3 fruit fly cellular contexts compared by ENCODE assay signal in genomic region chr3R:11173169-11173506, dm6.
TF ChIP-seq lines count a peak whose summit lies in the region.

No protein-coding gene starts in this region.

- no peak for TF ChIP-seq CTCF in whole organism, embryonic (GFP tag; optimal IDR thresholded peaks at IDR 0.05; lab: Kevin White, UChicago)

TF ChIP-seq in whole organism, adult, 20 proteins besides CTCF, POLR2A, EP300 and RAD21:
- TF ChIP-seq Mnt (GFP tag; optimal IDR thresholded peaks at IDR 0.05; lab: Kevin White, UChicago), result no peak
- no peak for TF ChIP-seq cnc (optimal IDR thresholded peaks at IDR 0.05; lab: Kevin White, UChicago)
- peak; percentile 58 for TF ChIP-seq kay (GFP tag; lab: Kevin White, UChicago; ENCODE audit: borderline replicate concordance)
- TF ChIP-seq CG7101 (tag; optimal IDR thresholded peaks at IDR 0.05; lab: Kevin White, UChicago), result peak; percentile 32
- TF ChIP-seq CG33017 (tag; optimal IDR thresholded peaks at IDR 0.05; lab: Kevin White, UChicago), result peak; percentile 67
- no peak for TF ChIP-seq pad (GFP tag; optimal IDR thresholded peaks at IDR 0.05; lab: Kevin White, UChicago)
- no peak for TF ChIP-seq bab1 (GFP tag; optimal IDR thresholded peaks at IDR 0.05; lab: Kevin White, UChicago)
- TF ChIP-seq Clk (GFP tag; optimal IDR thresholded peaks at IDR 0.05; lab: Kevin White, UChicago), result no peak
- TF ChIP-seq cic (GFP tag; optimal IDR thresholded peaks at IDR 0.05; lab: Kevin White, UChicago), result peak; percentile 74
- peak; percentile 45 for TF ChIP-seq CG14711 (tag; optimal IDR thresholded peaks at IDR 0.05; lab: Kevin White, UChicago)
- TF ChIP-seq CG11617 (GFP tag; optimal IDR thresholded peaks at IDR 0.05; lab: Kevin White, UChicago), result peak; percentile 51
- no peak for TF ChIP-seq CG1620 (GFP tag; optimal IDR thresholded peaks at IDR 0.05; lab: Kevin White, UChicago)
- no peak for TF ChIP-seq toe (GFP tag; optimal IDR thresholded peaks at IDR 0.05; lab: Kevin White, UChicago)
- peak; percentile 42 for TF ChIP-seq CG12768 (GFP tag; optimal IDR thresholded peaks at IDR 0.05; lab: Kevin White, UChicago)
- no peak for TF ChIP-seq Hr96 (GFP tag; optimal IDR thresholded peaks at IDR 0.05; lab: Kevin White, UChicago)
- no peak for TF ChIP-seq ovo (GFP tag; optimal IDR thresholded peaks at IDR 0.05; lab: Kevin White, UChicago)
- TF ChIP-seq tj (GFP tag; optimal IDR thresholded peaks at IDR 0.05; lab: Kevin White, UChicago), result peak; percentile 14
- TF ChIP-seq Crg-1 (GFP tag; optimal IDR thresholded peaks at IDR 0.05; lab: Kevin White, UChicago), result no peak
- TF ChIP-seq CG5204 (GFP tag; optimal IDR thresholded peaks at IDR 0.05; lab: Kevin White, UChicago), result no peak
- peak; percentile 59 for TF ChIP-seq CG7045 (GFP tag; optimal IDR thresholded peaks at IDR 0.05; lab: Kevin White, UChicago)
TF ChIP-seq in whole organism, adult: peak in this region for 9.

TF ChIP-seq in whole organism, embryonic, 481 proteins besides CTCF, POLR2A, EP300 and RAD21:
- TF ChIP-seq Rx (GFP tag; IDR thresholded peaks at IDR 0.05; lab: Robert Waterston, UW), result no peak
- no peak for TF ChIP-seq CG9609 (GFP tag; optimal IDR thresholded peaks at IDR 0.05; lab: Kevin White, UChicago)
- no peak for TF ChIP-seq cas (GFP tag; IDR thresholded peaks at IDR 0.05; lab: Robert Waterston, UW)
- TF ChIP-seq ttk (GFP tag; IDR thresholded peaks at IDR 0.05; lab: Robert Waterston, UW), result no peak
- TF ChIP-seq sug (tag; optimal IDR thresholded peaks at IDR 0.05; lab: Kevin White, UChicago), result peak; percentile 44
- TF ChIP-seq sd (tag; optimal IDR thresholded peaks at IDR 0.05; lab: Kevin White, UChicago), result peak; percentile 48
- peak; percentile 72 for TF ChIP-seq Vsx1 (GFP tag; optimal IDR thresholded peaks at IDR 0.05; lab: Kevin White, UChicago)
- no peak for TF ChIP-seq twi (tag; optimal IDR thresholded peaks at IDR 0.05; lab: Kevin White, UChicago)
- peak in 1 of 2 experiments; percentile 23 for TF ChIP-seq Trl (optimal IDR thresholded peaks at IDR 0.05; lab: Kevin White, UChicago)
- no peak for TF ChIP-seq Trl (GFP tag; optimal IDR thresholded peaks at IDR 0.05; lab: Kevin White, UChicago)
- TF ChIP-seq CG15269 (tag; optimal IDR thresholded peaks at IDR 0.05; lab: Kevin White, UChicago), result peak; percentile 22
- TF ChIP-seq chif (GFP tag; optimal IDR thresholded peaks at IDR 0.05; lab: Kevin White, UChicago), result no peak
- TF ChIP-seq mirr (GFP tag; optimal IDR thresholded peaks at IDR 0.05; lab: Kevin White, UChicago), result no peak
- peak; percentile 62 for TF ChIP-seq PHDP (tag; optimal IDR thresholded peaks at IDR 0.05; lab: Kevin White, UChicago)
- TF ChIP-seq tap (tag; optimal IDR thresholded peaks at IDR 0.05; lab: Kevin White, UChicago), result peak; percentile 10
- TF ChIP-seq lilli (GFP tag; optimal IDR thresholded peaks at IDR 0.05; lab: Kevin White, UChicago), result no peak
- TF ChIP-seq Hr51 (GFP tag; optimal IDR thresholded peaks at IDR 0.05; lab: Kevin White, UChicago), result peak in 1 of 2 experiments; percentile 43
- TF ChIP-seq CG18599 (GFP tag; optimal IDR thresholded peaks at IDR 0.05; lab: Kevin White, UChicago), result peak; percentile 29
- peak; percentile 29 for TF ChIP-seq CG17568 (GFP tag; optimal IDR thresholded peaks at IDR 0.05; lab: Kevin White, UChicago)
- TF ChIP-seq Drgx (GFP tag; IDR thresholded peaks at IDR 0.05; lab: Robert Waterston, UW), result no peak
- TF ChIP-seq CG4820 (GFP tag; optimal IDR thresholded peaks at IDR 0.05; lab: Kevin White, UChicago), result no peak
- peak; percentile 9 for TF ChIP-seq CrebB (tag; optimal IDR thresholded peaks at IDR 0.05; lab: Kevin White, UChicago)
- TF ChIP-seq grn (GFP tag; optimal IDR thresholded peaks at IDR 0.05; lab: Kevin White, UChicago), result peak; percentile 29
- TF ChIP-seq TFAM (GFP tag; optimal IDR thresholded peaks at IDR 0.05; lab: Kevin White, UChicago), result no peak
- no peak for TF ChIP-seq CG7963 (GFP tag; IDR thresholded peaks at IDR 0.05; lab: Robert Waterston, UW; ENCODE audit: partially characterized antibody)
- TF ChIP-seq CG4730 (GFP tag; IDR thresholded peaks at IDR 0.05; lab: Robert Waterston, UW), result no peak
- TF ChIP-seq CG2678 (tag; optimal IDR thresholded peaks at IDR 0.05; lab: Kevin White, UChicago), result peak; percentile 46
- TF ChIP-seq CkIIα-i1 (GFP tag; IDR thresholded peaks at IDR 0.05; lab: Robert Waterston, UW), result no peak
- TF ChIP-seq CG7271 (tag; optimal IDR thresholded peaks at IDR 0.05; lab: Kevin White, UChicago), result no peak
- TF ChIP-seq CG12104 (GFP tag; optimal IDR thresholded peaks at IDR 0.05; lab: Kevin White, UChicago), result no peak
- no peak for TF ChIP-seq aop (GFP tag; IDR thresholded peaks at IDR 0.05; lab: Robert Waterston, UW)
- TF ChIP-seq CG34376 (GFP tag; optimal IDR thresholded peaks at IDR 0.05; lab: Kevin White, UChicago), result peak; percentile 67
- peak; percentile 98 for TF ChIP-seq exex (tag; optimal IDR thresholded peaks at IDR 0.05; lab: Kevin White, UChicago)

TF ChIP-seq in whole organism, wandering third instar larva, 38 proteins besides CTCF, POLR2A, EP300 and RAD21:
- TF ChIP-seq CrebA (GFP tag; optimal IDR thresholded peaks at IDR 0.05; lab: Kevin White, UChicago; ENCODE audit: borderline replicate concordance), result peak; percentile 58
- no peak for TF ChIP-seq brk (GFP tag; optimal IDR thresholded peaks at IDR 0.05; lab: Kevin White, UChicago)
- TF ChIP-seq Hr83 (GFP tag; optimal IDR thresholded peaks at IDR 0.05; lab: Kevin White, UChicago; ENCODE audit: poor library complexity, severe bottlenecking), result no peak
- TF ChIP-seq tai (GFP tag; optimal IDR thresholded peaks at IDR 0.05; lab: Kevin White, UChicago), result no peak
TF ChIP-seq in whole organism, wandering third instar larva: peak in this region for 1.
